Worm (Caenorhabditis elegans): ENCODE results near the gene lin-18.

The lin-18 gene

ce11 chrX:3973534-3973933, 15.2 kb downstream of the lin-18 start, which contains the start of gene C16B8.4:
Gene C16B8.4 (minus strand): TSS chrX:3973634.
- TF ChIP-seq tbx-11 (GFP tag; IDR thresholded peaks at IDR 0.05) (no peak), aly-1 (tag; optimal IDR thresholded peaks at IDR 0.05) (no peak), ceh-36 (tag; optimal IDR thresholded peaks at IDR 0.05) (no peak), tbx-37 (GFP tag; conservative IDR thresholded peaks at IDR 0.05) (no peak), hmbx-1 (tag; optimal IDR thresholded peaks at IDR 0.05) (no peak)

ce11 chrX:3974160-3974559, 15.8 kb downstream of the lin-18 start:
- no peak for TF ChIP-seq sea-1 (GFP tag; conservative IDR thresholded peaks at IDR 0.05)
- no peak for TF ChIP-seq hmbx-1 (tag; optimal IDR thresholded peaks at IDR 0.05)
- no peak for TF ChIP-seq scrt-1 (GFP tag; IDR thresholded peaks at IDR 0.05)
- no peak for TF ChIP-seq ets-7 (tag; optimal IDR thresholded peaks at IDR 0.05)
- no peak for TF ChIP-seq flt-1 (GFP tag; IDR thresholded peaks at IDR 0.05)

- TF ChIP-seq ets-7 (tag; optimal IDR thresholded peaks at IDR 0.05) (no peak), ceh-36 (tag; optimal IDR thresholded peaks at IDR 0.05) (no peak), B0310.2 (tag; optimal IDR thresholded peaks at IDR 0.05) (no peak), tra-4 (tag; optimal IDR thresholded peaks at IDR 0.05) (no peak), hmg-4 (GFP tag; optimal IDR thresholded peaks at IDR 0.05) (no peak), scrt-1 (GFP tag; IDR thresholded peaks at IDR 0.05) (no peak), ceh-13 (GFP tag; optimal IDR thresholded peaks at IDR 0.05) (no peak), aly-1 (tag; optimal IDR thresholded peaks at IDR 0.05) (no peak), flt-1 (GFP tag; IDR thresholded peaks at IDR 0.05) (no peak), pes-1 (GFP tag; IDR thresholded peaks at IDR 0.05) (no peak), ama-1 (optimal IDR thresholded peaks at IDR 0.05) (no peak)
Observed at ce11 chrX:3976755-3977154, 18.4 kb downstream of the lin-18 start.

- TF ChIP-seq pes-1 (GFP tag; IDR thresholded peaks at IDR 0.05): no peak
Observed at ce11 chrX:3977271-3977670, 18.9 kb downstream of the lin-18 start.

- TF ChIP-seq tbx-11 (GFP tag; IDR thresholded peaks at IDR 0.05) (no peak), tra-4 (tag; optimal IDR thresholded peaks at IDR 0.05) (no peak)
Observed at ce11 chrX:3979146-3979545, 20.8 kb downstream of the lin-18 start.

DNA sequence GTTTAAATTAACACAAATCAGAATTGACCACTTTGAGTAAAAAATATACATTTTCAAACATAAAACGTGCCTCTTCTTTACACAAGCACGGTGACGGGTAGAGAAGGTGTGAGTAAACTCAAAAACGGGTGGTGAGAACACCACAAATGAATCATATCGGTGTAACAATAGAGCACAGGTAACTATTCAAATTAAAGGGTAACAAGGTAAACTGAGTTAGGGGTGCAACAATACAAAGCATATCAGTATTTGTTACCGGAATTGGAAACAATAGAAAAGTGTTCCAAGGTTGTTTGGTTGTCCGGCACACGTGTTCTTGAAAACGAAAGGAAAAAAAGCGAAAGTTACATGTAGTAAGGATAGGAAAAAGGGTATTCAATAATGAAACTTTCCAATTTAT, 24.0 kb downstream of the lin-18 start:
- no peak for TF ChIP-seq flt-1 (GFP tag; IDR thresholded peaks at IDR 0.05)

ce11 chrX:3988575-3988974, 30.2 kb downstream of the lin-18 start:
- TF ChIP-seq scrt-1 (GFP tag; IDR thresholded peaks at IDR 0.05) (no peak), sea-1 (GFP tag; conservative IDR thresholded peaks at IDR 0.05) (no peak), B0310.2 (tag; optimal IDR thresholded peaks at IDR 0.05) (no peak), aly-1 (tag; optimal IDR thresholded peaks at IDR 0.05) (no peak), ama-1 (optimal IDR thresholded peaks at IDR 0.05) (no peak), tra-4 (tag; optimal IDR thresholded peaks at IDR 0.05) (no peak), ets-7 (tag; optimal IDR thresholded peaks at IDR 0.05) (no peak), hnd-1 (tag; optimal IDR thresholded peaks at IDR 0.05) (no peak), tbx-37 (GFP tag; conservative IDR thresholded peaks at IDR 0.05) (no peak), pes-1 (GFP tag; IDR thresholded peaks at IDR 0.05) (no peak), tbx-11 (GFP tag; IDR thresholded peaks at IDR 0.05) (no peak), hmbx-1 (tag; optimal IDR thresholded peaks at IDR 0.05) (no peak), flt-1 (GFP tag; IDR thresholded peaks at IDR 0.05) (no peak), ceh-36 (tag; optimal IDR thresholded peaks at IDR 0.05) (no peak), F13C5.2 (tag; optimal IDR thresholded peaks at IDR 0.05) (no peak)

DNA sequence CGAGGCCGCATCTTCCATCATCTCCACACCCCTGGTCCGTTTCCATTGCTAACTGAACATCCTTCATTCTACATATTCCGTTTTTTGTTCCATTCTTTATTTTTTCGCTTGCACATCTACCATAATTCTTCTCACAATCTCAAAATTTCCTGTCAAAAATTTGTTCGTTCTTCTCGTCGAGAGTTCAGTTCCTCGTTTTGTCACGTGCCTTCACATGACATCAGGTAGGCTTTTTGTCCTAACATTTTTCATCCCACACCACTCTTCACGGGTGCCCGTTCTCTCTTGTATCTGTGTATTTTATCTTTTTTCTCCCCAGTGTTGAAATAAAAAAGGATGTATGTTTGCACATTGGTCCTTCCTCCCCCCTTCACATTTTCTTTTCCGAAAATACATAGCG, 32.1 kb downstream of the lin-18 start:
- TF ChIP-seq tra-4 (tag; optimal IDR thresholded peaks at IDR 0.05) (no peak), tbx-37 (GFP tag; conservative IDR thresholded peaks at IDR 0.05) (no peak), ceh-36 (tag; optimal IDR thresholded peaks at IDR 0.05) (no peak), pes-1 (GFP tag; IDR thresholded peaks at IDR 0.05) (no peak)

- TF ChIP-seq ama-1 (optimal IDR thresholded peaks at IDR 0.05) (no peak), tbx-37 (GFP tag; conservative IDR thresholded peaks at IDR 0.05) (no peak), tbx-11 (GFP tag; IDR thresholded peaks at IDR 0.05) (no peak), ceh-13 (GFP tag; optimal IDR thresholded peaks at IDR 0.05) (no peak), ceh-36 (tag; optimal IDR thresholded peaks at IDR 0.05) (no peak), scrt-1 (GFP tag; IDR thresholded peaks at IDR 0.05) (no peak)
Observed at ce11 chrX:3990941-3991340, 32.6 kb downstream of the lin-18 start.

DNA sequence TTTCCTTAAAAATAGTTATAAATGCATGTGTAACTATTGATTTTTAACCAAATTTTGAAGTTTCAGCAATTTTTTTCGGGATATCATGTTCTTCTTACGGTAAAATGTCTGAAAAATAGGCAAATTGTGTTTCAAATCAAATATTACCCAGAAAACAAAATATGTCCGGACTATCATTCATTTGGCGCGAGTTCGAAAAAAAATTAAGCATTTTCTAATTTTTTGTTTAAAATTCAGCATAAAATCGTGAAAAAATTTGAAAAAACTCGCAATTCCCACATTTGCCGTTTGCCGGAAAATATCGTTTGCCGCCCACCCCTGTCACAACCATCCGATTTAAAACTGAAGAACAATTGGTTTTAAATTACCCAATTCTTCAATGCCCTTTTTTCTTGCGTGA, 33.3 kb downstream of the lin-18 start:
- TF ChIP-seq ets-7 (tag; optimal IDR thresholded peaks at IDR 0.05): no peak
- no peak for TF ChIP-seq ceh-13 (GFP tag; optimal IDR thresholded peaks at IDR 0.05)
- no peak for TF ChIP-seq sea-1 (GFP tag; conservative IDR thresholded peaks at IDR 0.05)
- no peak for TF ChIP-seq hmg-4 (GFP tag; optimal IDR thresholded peaks at IDR 0.05)
- TF ChIP-seq ama-1 (optimal IDR thresholded peaks at IDR 0.05): no peak
- TF ChIP-seq ceh-36 (tag; optimal IDR thresholded peaks at IDR 0.05): no peak
- no peak for TF ChIP-seq hnd-1 (tag; optimal IDR thresholded peaks at IDR 0.05)
- TF ChIP-seq F13C5.2 (tag; optimal IDR thresholded peaks at IDR 0.05): no peak
- no peak for TF ChIP-seq B0310.2 (tag; optimal IDR thresholded peaks at IDR 0.05)
- TF ChIP-seq hmbx-1 (tag; optimal IDR thresholded peaks at IDR 0.05): no peak
- TF ChIP-seq scrt-1 (GFP tag; IDR thresholded peaks at IDR 0.05): no peak
- no peak for TF ChIP-seq flt-1 (GFP tag; IDR thresholded peaks at IDR 0.05)
- TF ChIP-seq tbx-11 (GFP tag; IDR thresholded peaks at IDR 0.05): no peak
- no peak for TF ChIP-seq pes-1 (GFP tag; IDR thresholded peaks at IDR 0.05)
- no peak for TF ChIP-seq tra-4 (tag; optimal IDR thresholded peaks at IDR 0.05)
- TF ChIP-seq tbx-37 (GFP tag; conservative IDR thresholded peaks at IDR 0.05): no peak

Data from whole organism, early embryonic.